Worm (Caenorhabditis elegans) whole organism, L2 larva: Measurements from ENCODE around the gene Y4C6A.3.
"Not testable (repeated sequence)": the region's sequence is repeated elsewhere in the genome, so short reads cannot be mapped to it uniquely, and the experiment has no call there.

Experiments
- C34F6.9 ChIP-seq: fragments of 150-350 bp; optimal IDR thresholded peaks from 2 replicates; lab custom pipeline; 2014; ENCODE audit warnings: missing biosample characterization, missing genetic modification characterization
- F13H6.1 ChIP-seq: sonication (generic microtip); optimal IDR thresholded peaks from 2 replicates; lab custom pipeline; 2016; ENCODE audit warnings: missing genetic modification characterization, missing compliant biosample characterization
- R02D3.7 ChIP-seq: fragments of 150-350 bp; optimal IDR thresholded peaks from 2 replicates; lab custom pipeline; 2014; ENCODE audit warnings: missing biosample characterization, missing genetic modification characterization
- Y55F3AM.14 ChIP-seq: fragments of 200-800 bp; sonication (Bioruptor generic); optimal IDR thresholded peaks from 2 replicates; lab custom pipeline; 2018; ENCODE audit warnings: mild to moderate bottlenecking, missing genetic modification characterization, missing compliant biosample characterization
- ZK546.5 ChIP-seq: sonication (generic microtip); optimal IDR thresholded peaks from 2 replicates; lab custom pipeline; 2017; ENCODE audit warnings: missing biosample characterization, missing genetic modification characterization
- alr-1 ChIP-seq: fragments of 150-350 bp; optimal IDR thresholded peaks from 2 replicates; lab custom pipeline; 2014; ENCODE audit warnings: missing biosample characterization, missing genetic modification characterization
- aly-2 ChIP-seq: fragments of 150-350 bp; optimal IDR thresholded peaks from 2 replicates; lab custom pipeline; 2014; ENCODE audit warnings: missing biosample characterization, missing genetic modification characterization
- ama-1 ChIP-seq: fragments of 150-350 bp; optimal IDR thresholded peaks from 2 replicates; lab custom pipeline; 2018; ENCODE audit warnings: inconsistent platforms
- ceh-16 ChIP-seq: fragments of 150-350 bp; optimal IDR thresholded peaks from 2 replicates; lab custom pipeline; 2014; ENCODE audit warnings: missing biosample characterization, missing genetic modification characterization
- ceh-82 ChIP-seq: fragments of 150-350 bp; optimal IDR thresholded peaks from 2 replicates; lab custom pipeline; 2014; ENCODE audit warnings: missing biosample characterization, missing genetic modification characterization
- crh-2 ChIP-seq: sonication (generic microtip); optimal IDR thresholded peaks from 2 replicates; lab custom pipeline; 2017; ENCODE audit warnings: missing biosample characterization, missing genetic modification characterization
- egl-27 ChIP-seq: sonication (generic microtip); optimal IDR thresholded peaks from 3 replicates; lab custom pipeline; 2017; ENCODE audit warnings: missing biosample characterization, missing genetic modification reagents, missing genetic modification characterization
- elt-1 ChIP-seq: fragments of 150-350 bp; optimal IDR thresholded peaks from 2 replicates; lab custom pipeline; 2014; ENCODE audit warnings: missing biosample characterization, missing genetic modification characterization
- elt-3 ChIP-seq: sonication (generic microtip); optimal IDR thresholded peaks from 2 replicates; lab custom pipeline; 2017; ENCODE audit warnings: missing biosample characterization, missing genetic modification characterization
- fos-1 ChIP-seq: fragments of 150-350 bp; optimal IDR thresholded peaks from 2 replicates; lab custom pipeline; 2014; ENCODE audit warnings: missing biosample characterization, missing genetic modification characterization
- gmeb-1 ChIP-seq: fragments of 150-350 bp; optimal IDR thresholded peaks from 2 replicates; lab custom pipeline; 2014; ENCODE audit warnings: missing biosample characterization, missing genetic modification characterization
- lin-11 ChIP-seq: fragments of 150-350 bp; sonication (generic microtip); optimal IDR thresholded peaks from 2 replicates; lab custom pipeline; 2014; ENCODE audit warnings: missing biosample characterization, missing genetic modification characterization, inconsistent platforms, mixed read lengths
- lin-39 ChIP-seq: fragments of 150-350 bp; optimal IDR thresholded peaks from 2 replicates; lab custom pipeline; 2014; ENCODE audit warnings: missing biosample characterization, missing genetic modification reagents, missing genetic modification characterization
- lsy-2 ChIP-seq, 2 experiments: fragments of 150-350 bp in 1 of 2; sonication (generic microtip) in 1 of 2; optimal IDR thresholded peaks; 2 replicates each; lab custom pipeline; 2014 to 2017; ENCODE audit warnings: missing biosample characterization in 2 of 2, missing genetic modification characterization in 2 of 2
- mab-5 ChIP-seq: fragments of 150-350 bp; optimal IDR thresholded peaks from 2 replicates; lab custom pipeline; 2014; ENCODE audit warnings: missing biosample characterization, missing genetic modification characterization
- mbf-1 ChIP-seq: sonication (generic microtip); optimal IDR thresholded peaks from 2 replicates; lab custom pipeline; 2017; ENCODE audit warnings: missing biosample characterization, missing genetic modification characterization
- mdl-1 ChIP-seq, 2 experiments: fragments of 150-350 bp in 1 of 2; sonication (generic microtip) in 1 of 2; optimal IDR thresholded peaks; 2 replicates each; lab custom pipeline; 2017; ENCODE audit warnings: missing biosample characterization in 2 of 2, missing genetic modification characterization in 2 of 2
- nhr-10 ChIP-seq: sonication (generic microtip); optimal IDR thresholded peaks from 2 replicates; lab custom pipeline; 2017; ENCODE audit warnings: missing biosample characterization, missing genetic modification characterization
- nhr-11 ChIP-seq: fragments of 150-350 bp; optimal IDR thresholded peaks from 2 replicates; lab custom pipeline; 2014; ENCODE audit warnings: missing biosample characterization, missing genetic modification characterization
- nhr-12 ChIP-seq: fragments of 150-350 bp; optimal IDR thresholded peaks from 2 replicates; lab custom pipeline; 2014; ENCODE audit warnings: missing biosample characterization, missing genetic modification characterization
- nhr-129 ChIP-seq: fragments of 150-350 bp; optimal IDR thresholded peaks from 2 replicates; lab custom pipeline; 2014; ENCODE audit warnings: missing biosample characterization, missing genetic modification characterization
- nhr-21 ChIP-seq: fragments of 150-350 bp; optimal IDR thresholded peaks from 2 replicates; lab custom pipeline; 2014; ENCODE audit warnings: missing biosample characterization, missing genetic modification characterization
- nhr-23 ChIP-seq: fragments of 150-350 bp; optimal IDR thresholded peaks from 2 replicates; lab custom pipeline; 2014; ENCODE audit warnings: missing biosample characterization, missing genetic modification reagents, missing genetic modification characterization
- nhr-237 ChIP-seq: fragments of 150-350 bp; optimal IDR thresholded peaks from 2 replicates; lab custom pipeline; 2014; ENCODE audit warnings: missing biosample characterization, missing genetic modification characterization
- nhr-25 ChIP-seq: fragments of 150-350 bp; sonication (generic microtip); optimal IDR thresholded peaks from 3 replicates; lab custom pipeline; 2014; ENCODE audit warnings: missing biosample characterization, missing genetic modification characterization
- nhr-6 ChIP-seq: fragments of 150-350 bp; optimal IDR thresholded peaks from 2 replicates; lab custom pipeline; 2014; ENCODE audit warnings: missing biosample characterization, missing genetic modification characterization
- sem-4 ChIP-seq: fragments of 150-350 bp; optimal IDR thresholded peaks from 2 replicates; lab custom pipeline; 2014; ENCODE audit warnings: missing biosample characterization, missing genetic modification reagents, missing genetic modification characterization
- snpc-4 ChIP-seq: fragments of 150-350 bp; optimal IDR thresholded peaks from 2 replicates; lab custom pipeline; 2014; ENCODE audit warnings: missing biosample characterization, missing genetic modification characterization
- unc-55 ChIP-seq: fragments of 150-350 bp; sonication (generic microtip); optimal IDR thresholded peaks from 3 replicates; lab custom pipeline; 2014; ENCODE audit warnings: missing biosample characterization, missing genetic modification reagents, missing genetic modification characterization
- unc-62 ChIP-seq: fragments of 150-350 bp; optimal IDR thresholded peaks from 2 replicates; lab custom pipeline; 2014; ENCODE audit warnings: missing biosample characterization, missing genetic modification reagents, missing genetic modification characterization
- ztf-11 ChIP-seq: sonication (generic microtip); optimal IDR thresholded peaks from 2 replicates; lab custom pipeline; 2017; ENCODE audit warnings: missing biosample characterization, missing genetic modification characterization
- ztf-4 ChIP-seq: fragments of 150-350 bp; optimal IDR thresholded peaks from 2 replicates; lab custom pipeline; 2014; ENCODE audit warnings: missing biosample characterization, missing genetic modification characterization

Y4C6A.3 gene

DNA sequence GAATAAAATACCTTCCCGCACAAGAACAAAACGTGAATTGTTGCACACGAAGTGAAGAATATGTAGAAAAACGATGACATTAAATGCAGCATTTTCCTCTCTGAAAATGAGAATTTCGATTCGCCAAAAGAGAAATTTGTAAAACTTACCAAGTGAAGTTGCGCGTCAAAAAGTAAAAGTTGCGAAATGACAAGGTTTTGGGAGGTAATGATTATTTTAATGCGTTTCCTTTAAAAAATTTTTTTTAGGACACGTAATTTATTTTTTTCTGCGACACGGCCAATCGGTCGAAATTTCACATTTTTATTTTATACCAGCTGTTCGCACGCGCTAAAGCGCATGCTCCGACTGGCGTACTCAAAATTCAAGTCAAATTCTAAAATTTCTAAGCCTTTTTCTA lies at the start of gene Y4C6A.3:
TSS of gene Y4C6A.3 (minus strand) at position 101 of the 400 bp plus-strand sequence.
- not testable (repeated sequence) for TF ChIP-seq aly-2, lin-39, nhr-10 (tag; lab: Kevin White, UChicago)

DNA sequence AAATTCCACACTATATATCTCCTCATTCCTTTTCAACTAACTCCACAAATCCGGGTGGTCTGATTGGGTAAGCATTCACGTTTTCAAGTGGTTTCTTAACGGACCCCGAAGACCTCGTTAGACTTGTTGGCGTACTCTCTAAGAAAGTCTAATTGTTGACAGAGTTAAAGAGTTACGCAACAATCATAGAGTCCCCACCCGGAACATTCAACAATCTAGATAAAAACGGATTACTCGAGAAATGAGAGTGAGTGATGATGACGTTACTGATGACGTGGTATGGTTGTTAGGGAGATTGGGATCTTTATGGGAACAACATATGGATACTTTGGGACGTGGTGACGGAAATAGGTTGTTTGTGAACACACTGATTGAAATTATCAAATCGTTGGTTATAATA lies 46.7 kb upstream of the Y4C6A.3 start:
- no peak for TF ChIP-seq ZK546.5 (tag; lab: Kevin White, UChicago)
- no peak for TF ChIP-seq fos-1 (tag; lab: Kevin White, UChicago)
- TF ChIP-seq C34F6.9 (tag; lab: Kevin White, UChicago) = no peak
- TF ChIP-seq mdl-1 (tag; optimal IDR thresholded peaks at IDR 0.05; lab: Kevin White, UChicago) = no peak
- TF ChIP-seq egl-27 (tag; lab: Kevin White, UChicago) = no peak
- no peak for TF ChIP-seq R02D3.7
- TF ChIP-seq snpc-4 (tag; lab: Kevin White, UChicago) = no peak
- no peak for TF ChIP-seq mab-5
- no peak for TF ChIP-seq aly-2 (tag; lab: Kevin White, UChicago)
- TF ChIP-seq ceh-16 (tag; lab: Kevin White, UChicago) = no peak
- no peak for TF ChIP-seq lsy-2 (tag; optimal IDR thresholded peaks at IDR 0.05; lab: Kevin White, UChicago)
- no peak for TF ChIP-seq elt-1 (tag; lab: Kevin White, UChicago)
- TF ChIP-seq ztf-11 (tag; lab: Kevin White, UChicago) = no peak
- TF ChIP-seq crh-2 (tag; lab: Kevin White, UChicago) = no peak
- TF ChIP-seq elt-3 (tag; lab: Kevin White, UChicago) = no peak

DNA sequence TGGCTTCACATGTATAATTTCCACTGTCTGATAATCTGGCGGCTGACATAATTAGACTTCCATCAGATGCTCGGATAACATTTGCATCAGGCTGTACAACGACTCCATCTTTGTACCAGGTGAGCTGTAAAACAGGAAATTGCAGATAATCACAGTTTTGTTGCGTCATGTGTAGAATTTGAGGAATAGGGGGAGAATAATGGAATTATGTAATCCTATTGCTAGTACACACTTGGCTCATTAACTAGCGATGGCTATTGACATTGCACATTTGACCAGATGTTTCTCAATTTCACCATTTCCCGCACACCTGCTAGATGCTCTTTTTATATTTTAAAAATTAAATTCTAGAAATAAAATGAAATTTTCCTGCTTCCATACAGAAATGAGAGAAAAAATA lies 45.5 kb upstream of the Y4C6A.3 start:
- TF ChIP-seq nhr-129 (tag; lab: Kevin White, UChicago) (no peak), gmeb-1 (tag; lab: Kevin White, UChicago) (no peak), elt-3 (tag; lab: Kevin White, UChicago) (no peak), fos-1 (tag; lab: Kevin White, UChicago) (no peak), nhr-23 (no peak), ceh-16 (tag; lab: Kevin White, UChicago) (no peak), elt-1 (tag; lab: Kevin White, UChicago) (no peak), ztf-4 (tag; lab: Kevin White, UChicago) (no peak), Y55F3AM.14 (GFP tag; lab: Kevin White, UChicago) (no peak), nhr-10 (tag; lab: Kevin White, UChicago) (no peak), ceh-82 (tag; lab: Kevin White, UChicago) (no peak), ama-1 (no peak), nhr-237 (tag; lab: Kevin White, UChicago) (no peak), mbf-1 (tag; lab: Kevin White, UChicago) (no peak), F13H6.1 (tag; lab: Kevin White, UChicago) (no peak), unc-55 (no peak), unc-62 (no peak)

DNA sequence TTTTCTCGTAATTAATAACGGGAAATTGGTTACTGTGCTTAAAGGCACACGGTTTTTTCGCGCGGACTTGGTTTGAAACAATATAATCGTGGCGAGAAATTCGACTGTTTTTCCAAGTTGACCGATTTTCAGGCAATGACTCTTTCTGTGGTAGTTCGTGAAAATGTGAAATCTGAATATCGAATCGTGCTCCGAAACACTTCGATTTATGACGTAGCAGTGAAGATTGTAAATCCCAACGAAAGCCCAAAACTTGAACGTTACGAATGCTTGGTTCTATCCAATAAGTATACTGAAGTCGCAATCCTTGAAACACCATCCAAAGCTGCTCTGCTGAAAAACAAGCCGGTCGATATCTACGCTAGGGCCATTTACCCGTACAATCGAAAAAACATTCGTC lies 38.2 kb upstream of the Y4C6A.3 start:
- TF ChIP-seq alr-1 (tag; lab: Kevin White, UChicago) = no peak
- no peak for TF ChIP-seq F13H6.1 (tag; lab: Kevin White, UChicago)
- TF ChIP-seq nhr-23 = no peak
- no peak for TF ChIP-seq lin-11
- no peak for TF ChIP-seq sem-4 (tag; lab: Kevin White, UChicago)
- no peak for TF ChIP-seq nhr-21 (tag; lab: Kevin White, UChicago)
- no peak for TF ChIP-seq nhr-25 (tag; lab: Kevin White, UChicago)
- no peak for TF ChIP-seq ama-1
- no peak for TF ChIP-seq nhr-11 (tag; lab: Kevin White, UChicago)
- no peak for TF ChIP-seq unc-55
- TF ChIP-seq R02D3.7 = no peak
- TF ChIP-seq, all 48 proteins: peak for 0

DNA sequence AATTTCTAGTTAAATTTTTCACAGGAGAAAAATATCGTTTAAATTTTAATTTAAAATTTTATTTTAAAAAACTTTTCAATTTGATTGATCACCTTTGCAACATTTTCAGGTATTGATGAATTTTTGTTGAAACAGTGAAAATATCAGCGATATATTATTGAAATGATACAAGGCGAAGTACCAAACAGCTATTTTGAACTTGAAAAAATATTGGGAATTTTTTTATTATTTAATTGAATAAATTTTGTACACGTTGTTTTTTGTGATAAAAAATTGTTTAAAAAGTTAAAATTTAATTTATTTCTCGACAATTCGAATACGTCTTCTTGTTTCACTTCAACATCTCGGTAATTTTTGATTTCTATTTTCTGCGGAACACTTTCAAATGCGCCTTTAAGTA lies 37.8 kb upstream of the Y4C6A.3 start, which contains the start of gene B0273.1:
TSS of gene B0273.1 (plus strand) at position 301 of the 400 bp plus-strand sequence.
- TF ChIP-seq Y55F3AM.14 (GFP tag; lab: Kevin White, UChicago) = no peak
- TF ChIP-seq nhr-21 (tag; lab: Kevin White, UChicago) = no peak
- TF ChIP-seq ZK546.5 (tag; lab: Kevin White, UChicago) = no peak
- no peak for TF ChIP-seq nhr-12 (tag; lab: Kevin White, UChicago)
- no peak for TF ChIP-seq nhr-6 (tag; lab: Kevin White, UChicago)
- no peak for TF ChIP-seq R02D3.7
- TF ChIP-seq nhr-25 (tag; lab: Kevin White, UChicago) = no peak
